Worm (Caenorhabditis elegans) whole organism, dauer: Measurements from ENCODE around the gene ZC513.2.

ENCODE experiments used
- unc-62 ChIP-seq: sonication (generic microtip); optimal IDR thresholded peaks from 2 replicates; lab custom pipeline; 2017; ENCODE audit warnings: missing biosample characterization, missing genetic modification reagents, missing genetic modification characterization

Gene ZC513.2

DNA sequence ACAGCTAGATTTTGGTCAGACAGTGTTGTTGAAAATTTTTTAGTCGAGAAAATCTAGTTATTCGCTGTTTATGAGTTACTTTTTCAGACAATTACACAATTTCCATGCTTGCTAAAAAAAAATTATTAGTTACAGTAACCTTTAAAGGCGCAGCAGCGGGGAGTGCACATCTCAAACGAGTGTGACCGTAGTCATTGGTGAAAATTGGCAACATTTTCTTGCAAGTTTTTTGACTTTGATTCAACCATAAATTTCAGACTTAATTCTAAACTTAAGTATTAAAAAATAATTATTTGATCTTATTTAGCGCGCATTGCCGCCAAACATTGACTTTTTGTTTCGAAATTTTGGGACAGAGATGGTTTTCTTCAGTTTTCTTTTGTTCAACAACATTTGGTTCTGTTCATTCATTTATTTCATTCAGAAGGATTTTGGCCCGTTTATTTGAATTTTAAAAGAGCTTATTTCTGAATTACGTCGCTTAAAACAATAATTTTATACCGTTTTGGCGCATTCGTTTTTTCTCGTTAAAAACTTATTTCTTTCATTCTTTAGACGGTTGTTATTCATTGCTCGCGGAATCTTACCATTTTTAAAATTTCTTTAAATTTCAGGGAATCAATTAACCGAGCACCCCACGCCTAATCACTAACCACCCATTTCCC, 25.3 kb upstream of the ZC513.2 start, which contains the start of gene oma-2:
Gene oma-2, plus strand, starts transcription at position 615 of the 665 bp plus-strand sequence.
- no peak for TF ChIP-seq unc-62 (GFP tag; lab: Kevin White, UChicago)

DNA sequence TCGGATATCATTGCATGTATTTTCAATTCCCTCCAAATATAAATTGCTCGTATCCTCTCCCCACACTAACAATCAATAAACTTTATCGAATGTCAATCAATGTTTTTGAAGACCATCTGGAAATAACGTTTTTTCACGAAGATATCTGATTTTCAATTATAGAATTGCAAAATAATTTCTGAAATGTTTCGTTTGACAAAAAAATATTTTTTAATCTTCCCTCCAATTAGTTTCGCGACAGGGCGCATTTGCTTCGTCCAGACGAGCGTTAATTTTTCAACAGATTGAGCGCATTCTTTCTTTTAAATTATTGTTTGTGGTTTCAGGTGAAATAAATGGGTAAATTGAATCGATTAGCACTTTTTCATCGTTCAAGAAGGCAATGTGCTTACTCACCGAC, 23.1 kb upstream of the ZC513.2 start, which contains the start of gene vars-1:
Gene vars-1, plus strand, starts transcription at position 291 of the 400 bp plus-strand sequence.
- TF ChIP-seq unc-62 (GFP tag; lab: Kevin White, UChicago): no peak

DNA sequence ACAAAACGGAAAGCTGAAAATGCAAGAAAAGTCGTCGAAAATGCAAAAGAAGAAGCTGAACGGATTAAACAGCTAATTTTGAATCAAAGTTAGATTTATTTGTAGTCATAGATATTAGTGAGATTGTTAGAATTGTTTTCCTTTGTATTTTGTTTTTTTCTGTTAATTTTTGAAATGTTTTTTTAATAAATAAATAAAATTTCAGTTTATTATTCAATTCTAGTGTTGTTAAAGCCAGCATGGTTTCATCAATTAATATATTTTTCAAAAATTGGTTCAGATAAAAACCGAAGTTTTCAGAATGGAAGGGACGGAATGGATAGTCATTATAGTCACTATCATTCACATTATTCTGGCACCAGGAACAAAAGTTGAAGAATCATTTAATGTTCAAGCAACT, 19.4 kb upstream of the ZC513.2 start, which contains the start of gene algn-12:
Gene algn-12, plus strand, starts transcription at position 301 of the 400 bp plus-strand sequence.
- TF ChIP-seq unc-62 (GFP tag; lab: Kevin White, UChicago): no peak

DNA sequence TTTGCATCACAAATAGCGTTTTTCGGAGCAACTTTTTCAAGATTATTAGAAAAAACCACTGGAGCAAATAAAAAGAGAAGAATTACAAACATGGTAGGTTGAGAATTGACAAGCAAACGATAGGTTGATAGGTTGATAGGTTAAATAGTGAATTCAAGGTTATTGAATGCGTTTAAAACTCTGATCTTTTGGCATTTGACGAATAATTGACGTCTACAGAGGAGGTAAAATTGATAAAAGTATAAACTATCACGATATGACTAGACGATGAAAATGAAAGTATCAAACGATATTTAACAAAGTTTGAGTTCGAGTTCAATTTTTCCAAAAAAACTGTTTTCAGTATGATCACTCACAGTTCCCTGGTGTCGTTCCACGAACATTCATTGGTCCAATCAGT, 18.3 kb upstream of the ZC513.2 start, which contains the start of gene ZC513.14:
Gene ZC513.14, minus strand, starts transcription at position 101 of the 400 bp plus-strand sequence.
- no peak for TF ChIP-seq unc-62 (GFP tag; lab: Kevin White, UChicago)

DNA sequence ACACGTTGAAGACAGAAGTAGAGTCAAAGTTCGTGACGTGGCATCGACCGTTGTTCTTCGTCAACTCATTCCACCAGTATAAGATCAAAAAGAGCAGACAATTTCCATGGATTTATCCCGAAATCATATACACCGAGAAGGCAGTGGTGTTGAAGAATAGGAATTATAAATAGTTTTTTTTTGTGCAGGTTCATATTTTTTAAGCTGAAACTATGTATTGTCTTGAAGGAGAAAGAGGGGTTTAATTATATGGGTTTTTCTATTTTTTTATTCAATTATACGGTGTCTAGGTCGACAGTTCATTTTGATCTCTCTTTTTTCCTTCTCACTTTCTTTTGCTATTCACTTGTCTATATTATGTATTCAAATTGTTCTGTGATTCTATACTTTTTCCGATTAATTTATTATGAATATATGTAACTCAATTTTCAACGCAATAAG, 15.1 kb upstream of the ZC513.2 start:
- TF ChIP-seq unc-62 (GFP tag; lab: Kevin White, UChicago): no peak

DNA sequence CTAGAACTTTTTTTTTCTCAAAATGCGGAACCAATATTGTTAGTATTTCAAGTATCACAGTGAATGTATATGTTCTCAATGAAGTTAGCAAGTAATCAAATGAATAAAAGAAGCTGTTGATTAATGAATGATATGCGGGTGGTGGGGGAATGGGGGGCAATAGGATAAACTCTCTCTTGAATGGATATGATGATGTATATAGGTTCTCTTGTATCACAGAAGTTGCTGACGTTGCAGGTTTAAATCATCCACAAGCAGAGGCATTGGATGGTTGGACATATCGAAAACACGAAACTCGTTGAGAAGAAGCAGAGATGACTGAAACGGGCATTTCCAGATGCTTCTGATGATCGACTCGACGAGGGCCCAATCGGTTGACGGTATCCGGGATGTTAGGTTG, 14.6 kb upstream of the ZC513.2 start:
- no peak for TF ChIP-seq unc-62 (GFP tag; lab: Kevin White, UChicago)

DNA sequence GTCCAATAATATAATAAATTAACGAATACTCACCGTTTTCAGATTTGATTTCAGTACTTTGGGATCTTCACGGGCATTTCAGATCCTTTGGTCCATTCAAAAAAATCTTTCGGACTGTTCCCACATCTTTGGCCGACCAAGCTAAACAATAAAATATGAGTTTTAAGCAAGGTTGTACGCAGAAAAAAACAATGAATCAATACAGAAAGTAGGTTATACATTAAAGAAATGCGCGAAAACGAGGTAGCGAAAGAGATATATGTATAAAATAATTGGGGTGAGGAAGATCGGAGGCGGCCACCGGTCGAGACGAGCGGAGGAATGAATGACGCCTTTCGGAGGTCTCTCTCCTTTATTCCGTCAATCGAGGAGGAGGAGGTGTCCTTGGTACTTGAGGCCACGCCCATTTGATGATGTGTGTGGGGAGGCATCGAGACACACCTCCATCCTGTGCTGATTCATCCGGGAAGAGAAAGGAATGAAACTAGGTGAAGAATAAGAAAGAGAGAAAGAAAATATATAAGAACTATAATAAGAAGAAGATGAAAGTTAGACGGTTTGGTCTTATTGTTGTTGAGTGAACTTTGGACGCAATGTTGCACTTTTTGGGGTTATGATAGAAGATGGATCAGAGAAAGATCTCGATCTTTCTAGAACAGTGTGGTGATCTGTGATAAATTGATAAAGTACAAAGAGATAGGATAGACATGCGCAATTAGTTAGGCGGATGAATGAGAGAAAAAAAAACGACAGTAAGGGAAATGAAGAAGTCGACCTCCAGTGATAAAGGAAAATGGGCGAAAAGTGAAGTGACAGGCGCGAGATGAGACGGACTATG, 13.8 kb upstream of the ZC513.2 start:
- no peak for TF ChIP-seq unc-62 (GFP tag; lab: Kevin White, UChicago)

DNA sequence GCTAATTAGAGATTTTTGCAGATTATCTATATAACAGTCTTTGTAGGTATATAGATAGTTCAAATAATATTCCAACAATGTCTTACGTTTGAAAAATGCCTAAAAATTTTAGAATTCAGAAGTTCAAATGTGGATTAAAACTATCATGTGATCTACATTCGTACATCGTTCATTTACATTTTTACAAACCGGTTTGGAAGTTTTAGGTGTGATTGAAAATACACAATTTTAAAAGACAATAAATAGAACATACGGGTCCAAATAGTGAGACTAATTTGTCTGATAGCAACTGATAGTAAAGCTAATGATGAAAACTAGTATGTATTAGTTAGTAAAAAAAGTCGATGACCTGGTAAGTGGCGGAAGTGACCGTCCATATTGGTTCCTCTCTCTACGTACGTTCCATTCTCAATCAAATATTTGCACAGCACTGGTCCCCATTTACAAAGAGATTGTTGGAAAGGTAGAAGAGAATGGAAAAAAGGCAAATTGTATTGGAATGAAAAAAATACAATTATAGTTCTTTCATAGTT, 12.8 kb upstream of the ZC513.2 start:
- TF ChIP-seq unc-62 (GFP tag; lab: Kevin White, UChicago): no peak

DNA sequence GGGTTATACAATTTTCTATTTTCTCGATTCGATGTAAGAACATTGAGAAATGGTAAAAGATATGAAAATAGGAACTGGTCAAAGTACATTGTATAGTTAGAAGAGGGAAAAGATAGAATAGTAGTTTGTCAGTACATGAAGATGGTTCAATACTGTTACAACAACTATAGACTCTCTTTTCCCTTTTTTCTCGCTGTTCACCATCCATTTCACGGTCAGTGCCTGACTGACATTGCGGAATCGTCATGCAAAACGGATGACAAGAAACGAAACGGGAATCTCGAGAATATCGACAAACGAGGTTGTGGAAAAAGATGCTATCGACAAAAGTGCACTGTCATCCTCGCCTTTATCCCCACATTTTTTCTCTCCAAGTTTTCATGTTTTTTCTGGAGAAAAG, 10.6 kb upstream of the ZC513.2 start:
- TF ChIP-seq unc-62 (GFP tag; lab: Kevin White, UChicago): no peak

DNA sequence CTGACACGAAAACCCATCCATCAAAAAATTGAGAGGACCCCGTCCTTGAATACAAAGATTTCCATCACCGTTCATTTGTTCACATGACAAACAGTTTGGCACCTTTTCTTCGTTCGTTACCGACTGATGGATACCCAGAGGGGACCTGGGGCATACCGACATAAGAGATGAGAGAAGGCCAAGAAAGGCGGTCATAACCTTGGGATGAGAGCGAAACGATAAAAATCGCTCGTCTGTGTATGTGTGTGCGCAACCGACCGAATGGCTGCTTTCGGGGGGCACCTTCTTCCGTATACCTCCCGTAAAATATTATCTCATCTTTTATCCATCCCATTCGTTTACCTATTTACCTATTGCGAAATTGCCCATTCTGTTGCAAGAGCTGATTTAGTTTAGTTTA, 9.3 kb upstream of the ZC513.2 start:
- no peak for TF ChIP-seq unc-62 (GFP tag; lab: Kevin White, UChicago)

DNA sequence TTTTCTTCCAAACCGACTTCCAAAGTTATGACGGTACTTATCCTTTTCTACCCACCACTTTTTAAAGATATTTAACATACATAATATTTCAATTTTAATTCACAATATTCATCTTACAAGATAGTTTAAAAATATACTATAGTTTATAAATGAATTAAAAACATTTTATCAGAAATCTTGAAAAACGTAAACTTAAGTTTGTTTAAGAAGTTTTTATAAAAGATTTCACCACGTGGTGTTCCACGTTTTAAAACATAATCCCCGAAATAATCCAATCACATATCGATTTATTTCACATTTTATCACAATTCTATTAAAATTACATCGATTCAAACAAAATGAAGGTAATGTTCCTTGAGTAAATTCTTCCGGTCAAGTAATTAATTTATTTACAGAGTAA, 7.5 kb upstream of the ZC513.2 start, which contains the start of gene ZC513.3:
Gene ZC513.3, plus strand, starts transcription at position 301 of the 400 bp plus-strand sequence.
- TF ChIP-seq unc-62 (GFP tag; lab: Kevin White, UChicago): no peak

DNA sequence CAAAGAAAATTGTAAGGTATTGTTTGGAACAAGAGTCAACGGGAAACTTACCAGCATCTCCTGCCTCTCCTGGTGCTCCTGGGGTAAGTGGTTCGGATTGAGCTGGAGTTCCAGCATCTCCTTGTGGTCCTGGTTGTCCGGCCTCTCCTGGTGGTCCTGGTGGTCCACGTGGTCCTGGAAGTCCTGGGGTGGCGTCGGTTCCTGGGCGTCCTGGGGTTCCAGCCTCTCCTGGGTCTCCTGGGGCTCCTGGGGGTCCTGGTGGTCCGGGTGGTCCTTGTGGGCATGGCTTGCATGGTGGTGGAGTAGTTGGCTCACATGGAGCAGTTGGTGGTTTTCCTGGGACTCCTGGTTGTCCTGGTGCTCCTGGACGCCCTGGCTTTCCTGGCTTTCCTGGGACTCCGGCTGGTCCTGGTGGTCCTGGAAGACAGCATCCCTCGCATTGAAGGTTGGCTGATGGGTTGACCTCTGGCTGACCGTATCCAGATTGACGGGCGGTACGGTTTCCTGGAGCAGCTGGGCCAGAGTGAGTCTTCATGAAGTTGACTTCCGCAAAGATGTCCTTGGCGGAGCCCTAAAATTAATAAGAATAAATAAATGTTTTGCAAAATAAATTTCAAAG, 4.1 kb upstream of the ZC513.2 start:
- TF ChIP-seq unc-62 (GFP tag; lab: Kevin White, UChicago): no peak

DNA sequence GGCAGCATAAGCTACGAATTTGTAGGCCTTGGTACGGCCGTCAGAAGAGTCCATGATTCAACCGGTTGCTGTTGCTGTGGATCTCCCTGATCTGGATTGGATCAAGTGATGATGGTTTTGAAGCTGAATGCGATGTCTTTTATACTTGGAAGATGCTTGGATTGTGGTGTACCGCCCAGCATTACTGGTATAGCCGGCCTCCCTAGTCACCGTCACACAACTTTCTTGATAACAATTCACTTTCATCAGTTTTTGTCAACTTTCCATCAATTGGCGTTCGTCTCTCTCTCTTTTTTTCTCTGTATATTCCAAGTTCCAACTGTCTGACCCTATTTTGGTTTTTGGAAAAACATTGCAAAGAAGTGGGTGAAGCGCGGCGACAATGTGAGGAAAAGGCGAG, 3.4 kb upstream of the ZC513.2 start, which contains the start of gene col-43:
Gene col-43, minus strand, starts transcription at position 101 of the 400 bp plus-strand sequence.
- TF ChIP-seq unc-62 (GFP tag; lab: Kevin White, UChicago): no peak

DNA sequence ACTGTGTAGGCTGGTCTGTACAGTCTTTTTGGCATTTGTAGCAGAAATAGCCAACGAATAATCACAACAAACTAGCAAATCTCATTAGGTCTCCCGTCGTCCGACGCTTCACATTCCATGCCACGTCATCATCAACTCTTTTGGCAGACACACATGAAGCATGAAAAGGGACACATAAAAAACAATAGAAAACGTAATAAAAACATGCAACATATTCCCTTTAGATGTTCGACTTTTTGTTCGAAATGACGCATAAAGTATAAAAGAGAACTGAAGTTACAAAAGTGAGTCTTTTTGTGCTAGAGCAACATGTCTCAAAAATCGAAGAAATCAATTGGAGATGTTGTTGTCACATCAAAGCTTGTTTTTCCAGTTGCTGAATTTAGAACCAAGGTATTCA, 2.4 kb upstream of the ZC513.2 start, which contains the start of gene sth-1:
Gene sth-1, plus strand, starts transcription at position 301 of the 400 bp plus-strand sequence.
- TF ChIP-seq unc-62 (GFP tag; lab: Kevin White, UChicago): no peak

DNA sequence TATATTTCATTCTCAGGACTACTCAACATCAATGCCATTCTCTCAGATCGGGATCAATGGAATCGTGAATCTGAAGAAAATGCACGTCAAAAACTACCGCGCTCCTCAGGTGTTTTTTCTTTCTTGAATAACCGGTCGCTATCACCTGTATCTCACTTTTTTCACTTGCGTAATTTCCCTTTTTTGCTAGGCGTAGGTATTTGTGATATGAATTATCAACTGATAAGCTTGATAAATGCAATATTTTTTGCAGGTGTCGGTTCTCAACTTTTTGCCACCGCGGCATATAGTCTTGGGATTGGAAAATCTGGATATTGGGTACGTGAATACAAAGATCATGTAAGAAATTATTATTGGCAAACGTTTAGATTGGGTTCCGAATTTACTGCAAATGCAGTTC, 940 bp downstream of the ZC513.2 start:
- TF ChIP-seq unc-62 (GFP tag; lab: Kevin White, UChicago): no peak
